Worm (Caenorhabditis elegans): Measurements from ENCODE around the gene msp-64.
"Not testable (repeated sequence)": the region's sequence is repeated elsewhere in the genome, so short reads cannot be mapped to it uniquely, and the experiment has no call there.

Gene msp-64

DNA sequence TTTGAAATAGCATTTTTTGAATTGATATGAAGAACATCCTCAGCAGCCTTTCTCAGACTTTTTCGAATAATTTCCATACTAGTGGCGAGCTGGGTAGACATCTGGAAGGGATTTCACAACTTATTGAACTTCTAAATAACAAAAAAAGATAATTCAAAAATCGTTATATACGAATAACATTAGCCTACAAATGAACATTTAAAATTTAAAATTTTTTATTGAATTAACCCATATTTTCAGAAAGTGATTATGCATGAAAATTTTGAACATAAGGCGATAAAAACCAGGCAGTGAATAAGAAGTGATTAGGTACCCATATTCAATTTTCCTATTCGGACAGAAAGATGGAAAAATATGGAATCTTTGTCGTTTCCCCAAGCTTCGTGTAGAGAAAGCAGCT, 18.4 kb upstream of the msp-64 start, which contains the start of gene ZK1248.11:
ZK1248.11 (minus strand) TSS at position 101 of the 400 bp plus-strand sequence.
- no peak for TF ChIP-seq unc-62 (GFP tag; optimal IDR thresholded peaks at IDR 0.05)

DNA sequence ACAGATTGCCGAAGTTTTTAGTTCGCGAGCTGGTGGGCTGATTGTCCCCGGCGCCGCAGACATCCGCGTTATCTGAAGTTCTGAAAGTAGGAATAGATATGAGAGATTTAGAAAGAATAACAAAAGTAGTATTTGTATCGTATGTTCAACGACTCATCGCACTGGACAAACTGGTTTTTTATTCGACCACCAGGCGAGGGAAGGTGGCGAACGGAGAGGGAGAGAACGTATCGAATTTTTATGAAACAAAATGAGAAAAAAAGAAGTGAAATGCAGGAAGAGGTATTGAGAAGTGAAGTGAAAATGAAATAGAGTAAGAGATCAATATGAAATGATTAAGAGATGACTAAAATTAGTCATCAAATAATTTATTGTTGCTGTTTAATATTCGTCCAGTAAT, 17.2 kb upstream of the msp-64 start, which contains the start of gene tbc-2:
tbc-2 (minus strand) TSS at position 80 of the 400 bp plus-strand sequence.
- no peak for TF ChIP-seq unc-62 (GFP tag; optimal IDR thresholded peaks at IDR 0.05)

DNA sequence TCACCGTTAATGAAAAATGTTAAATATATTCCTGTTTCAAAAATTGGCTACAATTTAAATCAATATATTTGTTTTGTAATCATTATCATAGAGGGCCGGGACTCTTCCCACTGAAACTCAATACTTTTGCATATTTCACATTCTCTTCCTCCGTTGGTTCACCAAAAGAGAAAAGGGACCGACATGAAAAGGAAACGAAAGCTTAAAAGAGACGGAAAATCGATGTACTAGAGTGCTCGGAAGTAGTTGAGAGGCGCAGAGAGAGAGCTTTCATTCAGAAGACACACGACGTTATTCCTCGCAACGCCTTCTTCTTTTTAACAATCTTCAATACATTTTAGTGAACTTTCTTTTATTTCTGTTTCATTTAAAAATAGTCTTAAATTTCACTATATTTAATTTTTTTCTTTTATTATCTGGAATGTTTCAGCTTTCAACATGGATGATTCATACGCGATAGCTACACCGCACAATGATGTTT, 10.2 kb upstream of the msp-64 start, which contains the start of gene ehs-1:
ehs-1 (plus strand) TSS at position 431 of the 481 bp plus-strand sequence.
- TF ChIP-seq unc-62 (GFP tag; optimal IDR thresholded peaks at IDR 0.05) = no peak

DNA sequence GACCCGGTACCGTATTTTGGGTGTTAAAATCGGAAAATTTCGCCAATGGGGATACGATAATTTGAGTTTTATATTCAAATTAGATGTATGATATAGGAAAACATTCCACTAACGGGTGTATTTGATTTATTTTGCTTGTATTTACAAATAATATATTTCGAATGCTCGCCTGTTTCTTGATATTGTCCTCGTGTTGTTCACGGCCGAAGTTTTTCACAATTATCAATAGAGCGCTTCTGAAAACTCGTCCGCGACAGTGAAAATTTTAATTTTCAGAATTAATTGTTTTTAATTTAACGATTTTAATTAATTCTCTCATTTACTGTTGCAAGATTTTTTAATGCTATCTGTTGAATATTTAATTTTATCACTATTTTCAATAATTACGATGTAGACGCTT, 9.5 kb upstream of the msp-64 start:
- TF ChIP-seq unc-62 (GFP tag; optimal IDR thresholded peaks at IDR 0.05) = no peak

DNA sequence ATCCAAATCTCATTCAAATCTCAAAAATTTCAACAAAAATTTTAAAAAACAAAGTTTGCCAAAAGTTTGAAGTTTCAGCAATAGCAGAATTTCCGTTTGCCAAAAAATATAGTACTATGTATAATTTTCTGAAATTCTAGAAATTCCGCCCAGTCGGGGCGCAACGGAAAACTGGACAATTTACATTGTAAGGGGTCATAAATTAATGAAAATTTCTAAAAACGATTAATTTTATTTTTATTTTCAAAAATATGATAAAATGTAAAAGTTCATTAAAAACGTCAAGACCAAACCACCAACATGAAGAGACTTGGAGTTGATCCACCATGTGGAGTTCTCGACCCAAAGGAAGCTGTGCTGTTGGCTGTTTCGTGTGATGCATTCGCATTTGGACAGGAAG, 8.2 kb upstream of the msp-64 start, which contains the start of gene ZK1248.4:
ZK1248.4 (plus strand) TSS at position 301 of the 400 bp plus-strand sequence.
- no peak for TF ChIP-seq unc-62 (GFP tag; optimal IDR thresholded peaks at IDR 0.05)

DNA sequence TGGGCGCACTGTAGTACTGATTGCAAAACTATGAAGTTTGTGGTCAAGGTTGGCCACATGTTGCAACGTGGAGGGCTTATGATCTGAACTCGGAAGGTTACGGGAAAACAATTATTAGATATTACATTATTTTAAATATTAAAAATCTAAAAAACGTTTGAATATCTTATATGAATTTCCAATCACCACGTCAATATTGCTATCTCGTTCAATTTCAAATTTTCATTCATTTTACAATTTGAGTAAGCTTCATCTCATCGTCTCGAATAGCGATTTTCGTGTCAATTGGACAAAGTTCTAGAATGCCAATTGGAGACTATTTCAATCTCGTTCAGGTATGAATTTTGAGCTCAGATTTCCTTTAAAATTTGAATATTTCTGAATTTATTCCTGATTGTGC, 6.2 kb upstream of the msp-64 start, which contains the start of gene ZK1248.20:
ZK1248.20 (plus strand) TSS at position 301 of the 400 bp plus-strand sequence.
- TF ChIP-seq unc-62 (GFP tag; optimal IDR thresholded peaks at IDR 0.05) = no peak

DNA sequence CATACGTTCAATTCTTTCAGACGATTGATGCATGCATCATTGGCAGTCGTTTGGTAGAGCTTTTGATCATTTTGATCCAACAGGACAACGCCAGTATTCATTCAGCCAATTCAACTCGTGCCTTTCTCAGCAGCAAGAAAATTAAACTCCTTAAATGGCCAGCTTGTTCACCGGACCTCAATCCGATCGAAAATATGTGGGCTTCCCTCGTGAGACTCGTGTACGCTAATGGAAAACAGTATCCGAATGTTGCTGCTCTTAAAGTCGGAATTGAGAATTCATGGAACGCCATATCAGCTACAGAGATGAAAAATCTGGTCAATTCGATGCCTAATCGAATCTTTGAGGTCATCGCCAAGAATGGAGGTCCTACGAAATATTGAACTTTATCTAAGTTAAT, 5.3 kb upstream of the msp-64 start, which contains the start of gene wago-5:
wago-5 (minus strand) TSS at position 101 of the 400 bp plus-strand sequence.
- not testable (repeated sequence) for TF ChIP-seq unc-62 (GFP tag; optimal IDR thresholded peaks at IDR 0.05)

DNA sequence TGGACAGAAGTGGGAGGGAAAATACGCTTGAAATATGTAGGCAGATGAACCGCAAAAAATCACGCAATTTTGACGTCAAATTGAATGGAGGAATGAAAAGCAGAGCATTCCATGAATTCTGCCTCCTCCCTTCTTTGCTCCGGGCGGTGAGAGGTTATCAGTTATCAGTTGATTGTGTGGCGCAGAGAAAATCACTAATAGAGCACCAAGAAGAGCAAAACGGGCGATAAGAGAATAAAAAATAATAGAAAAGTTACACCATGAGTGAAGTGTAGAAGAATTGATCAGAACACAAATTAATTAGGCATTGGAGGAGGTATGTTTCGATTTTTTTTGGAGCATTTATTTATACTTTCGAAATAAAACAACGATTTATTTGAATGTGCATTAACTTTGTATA, 3.6 kb downstream of the msp-64 start:
- TF ChIP-seq unc-62 (GFP tag; optimal IDR thresholded peaks at IDR 0.05) = no peak

DNA sequence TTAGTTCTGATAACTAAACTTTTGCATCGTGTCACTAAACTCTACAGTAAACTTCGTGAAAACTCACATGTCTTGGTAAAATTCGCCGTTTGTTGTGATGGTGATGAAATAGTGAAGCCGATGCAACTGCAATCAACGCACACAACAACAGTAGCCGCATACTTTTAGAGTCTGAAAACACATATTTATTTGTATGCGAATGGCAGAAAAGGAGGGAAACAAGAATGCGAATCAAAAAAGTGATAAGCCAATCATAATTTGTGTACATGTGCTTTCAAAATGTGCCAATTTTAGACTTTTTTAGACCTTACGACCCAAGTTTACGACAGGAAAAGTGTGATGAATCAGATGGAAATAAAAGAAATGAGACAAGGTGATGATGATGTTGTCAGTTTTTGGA, 4.8 kb downstream of the msp-64 start, which contains the start of gene K05F1.10:
K05F1.10 (minus strand) TSS at position 171 of the 400 bp plus-strand sequence.
- TF ChIP-seq unc-62 (GFP tag; optimal IDR thresholded peaks at IDR 0.05) = no peak

DNA sequence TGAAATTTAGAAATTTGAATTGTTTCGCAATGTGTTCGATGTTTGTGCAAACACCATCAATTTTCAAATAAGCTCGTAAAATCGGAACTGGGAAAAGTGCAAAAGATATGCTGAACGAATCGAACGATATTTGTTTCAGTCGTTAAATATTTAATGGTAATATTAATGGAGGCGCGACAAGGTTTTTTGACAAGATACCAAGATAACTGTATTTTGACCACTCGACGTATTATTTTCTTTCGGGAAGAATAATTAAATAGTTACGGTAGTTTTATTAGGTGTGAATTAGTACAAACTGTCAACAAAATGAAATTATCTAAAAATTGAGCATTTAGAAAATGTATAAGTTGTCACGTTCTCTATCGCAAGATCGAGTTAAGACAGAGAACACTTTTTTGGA, 5.8 kb downstream of the msp-64 start:
- TF ChIP-seq unc-62 (GFP tag; optimal IDR thresholded peaks at IDR 0.05) = no peak

DNA sequence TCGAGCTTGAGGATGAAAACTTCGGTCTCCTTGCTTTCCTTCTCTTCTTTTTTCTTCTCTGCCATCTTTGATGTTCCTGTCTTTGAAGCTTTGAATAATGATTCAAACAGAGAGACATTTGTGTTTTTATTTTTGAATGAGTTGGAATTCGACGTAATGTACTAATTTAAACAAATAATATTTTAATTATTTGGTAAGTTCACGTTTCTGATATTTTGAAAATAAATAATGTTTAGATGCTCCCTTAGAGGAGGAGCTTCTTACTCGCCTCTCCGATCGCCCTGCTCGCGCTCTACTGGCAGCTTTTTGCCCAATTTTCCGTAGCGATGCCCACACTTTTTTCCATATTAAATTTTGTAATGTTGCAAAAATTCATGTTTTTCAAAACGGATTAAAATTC, 9.1 kb downstream of the msp-64 start, which contains the start of the genes K05F1.9 and K05F1.1:
K05F1.9 (minus strand) TSS at position 101 of the 400 bp plus-strand sequence.
K05F1.1 (plus strand) TSS at position 308 of the 400 bp plus-strand sequence.
- no peak for TF ChIP-seq unc-62 (GFP tag; optimal IDR thresholded peaks at IDR 0.05)

DNA sequence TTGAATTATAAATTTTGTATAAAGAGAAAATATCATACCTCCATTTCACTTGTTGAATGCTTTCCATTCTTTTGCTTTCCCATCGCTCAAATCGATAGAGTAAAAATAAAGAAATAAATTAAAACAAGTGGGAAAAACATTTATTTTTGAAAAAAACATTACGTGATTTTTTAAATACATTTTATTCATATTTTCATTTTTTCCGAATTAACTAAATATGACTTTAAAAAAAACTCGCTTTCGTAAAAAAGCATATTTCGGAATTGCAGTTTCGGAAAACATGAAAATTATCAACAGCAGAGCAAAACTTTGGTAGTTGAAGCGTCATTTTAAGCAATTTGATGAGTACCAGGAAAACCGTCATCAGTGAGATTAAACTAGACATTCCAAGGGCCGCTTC, 10.6 kb downstream of the msp-64 start, which contains the start of gene K05F1.8:
K05F1.8 (minus strand) TSS at position 101 of the 400 bp plus-strand sequence.
- TF ChIP-seq unc-62 (GFP tag; optimal IDR thresholded peaks at IDR 0.05) = no peak

DNA sequence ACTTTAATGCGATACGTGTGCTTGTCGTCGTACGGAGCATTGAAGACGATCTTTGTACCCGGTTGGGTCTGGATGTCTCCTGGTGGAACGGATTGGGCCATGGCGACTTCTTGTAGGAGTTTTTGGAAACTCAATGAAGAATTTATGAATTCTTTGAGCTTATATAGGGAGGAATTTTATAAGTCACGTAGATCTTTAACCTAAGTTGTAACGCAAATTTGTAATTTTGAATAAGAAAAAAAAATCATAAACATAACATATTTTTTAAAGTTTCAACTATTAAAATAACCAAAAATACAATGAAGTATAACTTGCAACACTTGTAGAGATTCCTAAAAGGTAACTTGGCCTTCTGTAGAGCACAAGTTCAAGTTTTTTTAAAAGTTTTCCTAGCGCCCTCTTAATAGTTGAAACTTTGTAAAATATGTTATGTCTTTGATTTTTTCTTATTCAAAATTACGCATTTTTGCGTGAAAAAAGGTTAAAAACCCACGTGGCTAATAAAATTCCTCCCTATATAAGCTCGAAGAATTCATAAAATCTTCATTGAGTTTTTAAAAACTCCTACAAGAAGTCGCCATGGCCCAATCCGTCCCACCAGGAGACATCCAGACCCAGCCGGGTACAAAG, 12.7 kb downstream of the msp-64 start, which contains the start of the genes msp-63 and msp-142:
msp-63 (minus strand) TSS at position 101 of the 630 bp plus-strand sequence.
msp-142 (plus strand) TSS at position 580 of the 630 bp plus-strand sequence.
- TF ChIP-seq unc-62 (GFP tag; optimal IDR thresholded peaks at IDR 0.05) = no peak

DNA sequence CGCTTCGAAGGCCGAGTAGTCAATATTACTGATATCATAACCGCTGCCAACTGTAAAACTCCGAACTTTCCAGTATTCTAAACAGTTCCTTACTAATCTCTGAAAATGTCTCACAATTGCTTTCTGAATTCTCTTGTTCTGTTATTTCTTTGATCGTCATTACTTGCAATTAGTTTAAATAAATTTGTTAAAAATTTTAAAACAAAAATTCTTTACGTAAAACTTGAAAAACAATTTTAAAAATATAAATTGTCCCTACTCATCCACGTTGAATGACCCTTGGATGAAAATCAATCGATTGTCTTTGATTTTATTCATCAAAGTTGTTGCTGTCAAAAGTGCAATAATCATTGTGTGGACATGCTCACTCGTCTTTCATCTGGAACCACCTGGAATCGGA, 15.9 kb downstream of the msp-64 start, which contains the start of gene acdh-8:
acdh-8 (plus strand) TSS at position 301 of the 400 bp plus-strand sequence.
- TF ChIP-seq unc-62 (GFP tag; optimal IDR thresholded peaks at IDR 0.05) = no peak

DNA sequence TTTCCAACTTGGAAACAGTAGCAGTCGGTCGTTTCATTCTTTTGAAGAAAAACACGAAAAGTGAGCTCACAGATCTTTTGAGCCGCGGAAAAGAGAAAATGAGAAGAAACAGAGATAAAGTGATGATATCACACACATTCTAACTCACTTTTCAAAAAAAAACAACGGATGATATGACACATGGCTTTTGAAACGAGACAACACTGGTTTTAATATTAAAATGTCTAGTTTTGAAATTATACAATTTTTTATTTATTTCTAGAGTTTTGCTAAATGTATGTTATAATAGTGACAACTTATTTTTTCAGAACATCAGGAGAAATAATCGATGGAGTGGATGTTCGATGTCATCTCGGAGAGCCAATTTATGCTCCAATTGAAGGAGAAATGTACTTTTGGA, 17.6 kb downstream of the msp-64 start, which contains the start of gene K05F1.14:
K05F1.14 (minus strand) TSS at position 101 of the 400 bp plus-strand sequence.
- no peak for TF ChIP-seq unc-62 (GFP tag; optimal IDR thresholded peaks at IDR 0.05)

DNA sequence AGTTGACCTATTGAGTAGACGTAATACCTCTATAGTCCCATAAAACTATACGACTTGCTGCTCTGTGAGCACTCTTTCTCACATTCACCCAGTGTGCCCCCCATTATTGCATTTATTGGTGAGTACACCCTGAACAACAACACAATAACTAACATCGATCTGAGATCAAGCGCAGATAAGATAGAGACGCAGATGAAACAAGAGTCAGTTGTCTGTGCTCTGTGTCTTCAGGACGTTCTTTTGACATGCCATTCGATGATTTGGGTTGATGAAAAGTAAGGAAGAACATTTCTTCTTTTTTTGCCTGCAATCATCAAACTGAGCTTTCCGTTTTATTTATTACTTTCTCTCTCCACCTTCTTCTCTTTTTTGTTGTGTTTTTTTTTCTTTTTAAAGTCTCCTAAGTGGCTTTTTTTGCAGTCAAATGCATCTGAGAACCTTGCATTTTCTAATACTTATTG, 19.8 kb downstream of the msp-64 start, which contains the start of gene lect-2:
lect-2 (plus strand) TSS at position 411 of the 461 bp plus-strand sequence.
- no peak for TF ChIP-seq unc-62 (GFP tag; optimal IDR thresholded peaks at IDR 0.05)
